Worm (Caenorhabditis elegans) whole organism, young adult: ENCODE results near the gene syp-1.

Experiments used
- D2030.7 ChIP-seq: fragments of 200-800 bp; sonication (Bioruptor generic); IDR thresholded peaks from 2 replicates; pipeline ENCODE4 v1.3.6; 2022; ENCODE audit warnings: missing genetic modification reagents, missing genetic modification characterization, missing compliant biosample characterization
- F22D6.2 ChIP-seq: sonication (generic microtip); optimal IDR thresholded peaks from 2 replicates; lab custom pipeline; 2016; ENCODE audit warnings: mild to moderate bottlenecking, missing genetic modification characterization, missing compliant biosample characterization
- F37B4.10 ChIP-seq: fragments of 200-800 bp; sonication (Bioruptor generic); IDR thresholded peaks from 2 replicates; pipeline ENCODE4 v1.3.6; 2022; ENCODE audit warnings: missing genetic modification characterization, missing compliant biosample characterization
- ama-1 ChIP-seq, 3 experiments: fragments of 150-350 bp in 1 of 3; sonication (generic microtip) in 2 of 3; optimal IDR thresholded peaks; 2 replicates each; lab custom pipeline; 2014 to 2018; ENCODE audit warnings: missing biosample characterization in 2 of 3, missing genetic modification characterization in 2 of 3, missing genetic modification reagents in 2 of 3
- bed-2 ChIP-seq: fragments of 200-800 bp; sonication (Bioruptor generic); IDR thresholded peaks from 2 replicates; pipeline ENCODE4 v1.3.6; 2022; ENCODE audit warnings: missing genetic modification reagents, missing genetic modification characterization, missing compliant biosample characterization
- ceh-27 ChIP-seq: fragments of 200-800 bp; sonication (Bioruptor generic); optimal IDR thresholded peaks from 2 replicates; lab custom pipeline; 2018; ENCODE audit warnings: mild to moderate bottlenecking, missing genetic modification characterization, moderate library complexity, missing compliant biosample characterization
- chd-7 ChIP-seq: sonication (generic microtip); optimal IDR thresholded peaks from 2 replicates; lab custom pipeline; 2016; ENCODE audit warnings: mild to moderate bottlenecking, missing genetic modification characterization, moderate library complexity, missing compliant biosample characterization
- egrh-3 ChIP-seq: fragments of 200-800 bp; sonication (Bioruptor generic); IDR thresholded peaks from 2 replicates; pipeline ENCODE4 v1.3.6; 2022; ENCODE audit warnings: missing genetic modification reagents, missing genetic modification characterization, missing compliant biosample characterization
- lag-1 ChIP-seq: fragments of 200-800 bp; sonication (Bioruptor generic); IDR thresholded peaks from 2 replicates; pipeline ENCODE4 v1.3.6; 2022; ENCODE audit warnings: missing genetic modification reagents, missing genetic modification characterization, missing compliant biosample characterization
- mcd-1 ChIP-seq: fragments of 200-800 bp; sonication (Bioruptor generic); IDR thresholded peaks from 2 replicates; pipeline ENCODE4 v1.3.6; 2022; ENCODE audit warnings: missing genetic modification reagents, missing genetic modification characterization, missing compliant biosample characterization
- nfya-1 ChIP-seq: sonication (generic microtip); optimal IDR thresholded peaks from 2 replicates; lab custom pipeline; 2017; ENCODE audit warnings: antibody characterized with exemption, missing compliant biosample characterization, missing genetic modification characterization, borderline replicate concordance; ENCODE audit not compliant: insufficient read depth
- snpc-4 ChIP-seq, 5 experiments: fragments of 150-350 bp in 1 of 5; sonication (generic microtip) in 4 of 5; optimal IDR thresholded peaks; 2 replicates each; lab custom pipeline; 2014 to 2018; ENCODE audit warnings: missing genetic modification characterization in 5 of 5, missing biosample characterization in 3 of 5, antibody characterized with exemption in 2 of 5, mild to moderate bottlenecking in 2 of 5, missing compliant biosample characterization in 2 of 5, missing genotype in 2 of 5, moderate library complexity in 2 of 5, missing genetic modification reagents in 1 of 5

ce11 chrV:16437546-16437945 lies 33.5 kb downstream of the syp-1 start, which contains the start of gene F26D2.15:
- no peak for TF ChIP-seq ama-1 (optimal IDR thresholded peaks at IDR 0.05; lab: Kevin White, UChicago)
- TF ChIP-seq ama-1 (GFP tag; optimal IDR thresholded peaks at IDR 0.05; lab: Kevin White, UChicago): no peak
- TF ChIP-seq F37B4.10: no peak
- no peak for TF ChIP-seq mcd-1 (GFP tag; lab: Robert Waterston, UW)
- no peak for TF ChIP-seq F22D6.2 (tag; lab: Kevin White, UChicago)
- TF ChIP-seq D2030.7 (GFP tag; lab: Robert Waterston, UW): no peak
- TF ChIP-seq chd-7 (tag; lab: Kevin White, UChicago): no peak
- TF ChIP-seq ceh-27: no peak
- no peak for TF ChIP-seq nfya-1 (tag; lab: Kevin White, UChicago)
- TF ChIP-seq snpc-4 (GFP tag; optimal IDR thresholded peaks at IDR 0.05; lab: Kevin White, UChicago): no peak
- no peak for TF ChIP-seq snpc-4 (tag; optimal IDR thresholded peaks at IDR 0.05; lab: Kevin White, UChicago)
- TF ChIP-seq egrh-3 (GFP tag; lab: Robert Waterston, UW): no peak
- TF ChIP-seq bed-2: no peak
- TF ChIP-seq lag-1 (GFP tag; lab: Robert Waterston, UW): no peak
